ENCODE assay signal across 2 worm cellular contexts in genomic region chrX:14662460-14662859, ce11.
TF ChIP-seq lines count a peak whose summit lies in the region.

No protein-coding gene starts in this region.

TF ChIP-seq in whole organism, late embryonic, 69 proteins besides CTCF, POLR2A, EP300 and RAD21:
- TF ChIP-seq unc-42 (tag; optimal IDR thresholded peaks at IDR 0.05; lab: Kevin White, UChicago) (peak; percentile 58), pat-9 (tag; optimal IDR thresholded peaks at IDR 0.05; lab: Kevin White, UChicago) (no peak)
TF ChIP-seq in whole organism, late embryonic: peak in this region for 1.

TF ChIP-seq in whole organism, mixed stage, embryonic, 35 proteins besides CTCF, POLR2A, EP300 and RAD21:
- TF ChIP-seq ces-1 (GFP tag; optimal IDR thresholded peaks at IDR 0.05; lab: Kevin White, UChicago) (peak; percentile 89), cnd-1 (tag; optimal IDR thresholded peaks at IDR 0.05; lab: Kevin White, UChicago) (no peak)
